Worm (Caenorhabditis elegans) whole organism, L3 larva: ENCODE results near the gene T06E8.2.

Experiments
- ZK546.5 ChIP-seq: sonication (generic microtip); optimal IDR thresholded peaks from 2 replicates; lab custom pipeline; 2017; ENCODE audit warnings: missing biosample characterization, missing genetic modification characterization
- ama-1 ChIP-seq: fragments of 150-350 bp; optimal IDR thresholded peaks from 2 replicates; lab custom pipeline; 2018
- ceh-16 ChIP-seq: sonication (generic microtip); optimal IDR thresholded peaks from 2 replicates; lab custom pipeline; 2017; ENCODE audit warnings: missing biosample characterization, missing genetic modification characterization
- ceh-28 ChIP-seq: fragments of 150-350 bp; optimal IDR thresholded peaks from 2 replicates; lab custom pipeline; 2014; ENCODE audit warnings: missing biosample characterization, missing genetic modification reagents, missing genetic modification characterization
- ceh-9 ChIP-seq: sonication (generic microtip); optimal IDR thresholded peaks from 2 replicates; lab custom pipeline; 2018; ENCODE audit warnings: missing biosample characterization, missing genetic modification characterization
- egl-27 ChIP-seq: sonication (generic microtip); optimal IDR thresholded peaks from 4 replicates; lab custom pipeline; 2017; ENCODE audit warnings: missing biosample characterization, missing genetic modification reagents, missing genetic modification characterization
- egl-5 ChIP-seq: fragments of 150-350 bp; optimal IDR thresholded peaks from 2 replicates; lab custom pipeline; 2017; ENCODE audit warnings: missing biosample characterization, missing genetic modification reagents, missing genetic modification characterization, inconsistent platforms
- elt-1 ChIP-seq: fragments of 150-350 bp; optimal IDR thresholded peaks from 2 replicates; lab custom pipeline; 2014; ENCODE audit warnings: missing biosample characterization, missing genetic modification characterization
- elt-2 ChIP-seq: sonication (generic microtip); optimal IDR thresholded peaks from 2 replicates; lab custom pipeline; 2016; ENCODE audit warnings: missing genetic modification reagents, mild to moderate bottlenecking, missing genetic modification characterization, missing compliant biosample characterization
- fkh-10 ChIP-seq: sonication (generic microtip); optimal IDR thresholded peaks from 2 replicates; lab custom pipeline; 2017; ENCODE audit warnings: missing biosample characterization, missing genetic modification reagents, missing genetic modification characterization
- fos-1 ChIP-seq: fragments of 150-350 bp; optimal IDR thresholded peaks from 2 replicates; lab custom pipeline; 2014; ENCODE audit warnings: missing biosample characterization, missing genetic modification characterization
- hmg-11 ChIP-seq: sonication (generic microtip); optimal IDR thresholded peaks from 2 replicates; lab custom pipeline; 2016; ENCODE audit warnings: missing genetic modification characterization, missing compliant biosample characterization
- jun-1 ChIP-seq: fragments of 150-350 bp; optimal IDR thresholded peaks from 2 replicates; lab custom pipeline; 2014; ENCODE audit warnings: missing biosample characterization, missing genetic modification reagents, missing genetic modification characterization
- lin-15B ChIP-seq: fragments of 150-350 bp; optimal IDR thresholded peaks from 2 replicates; lab custom pipeline; 2014; ENCODE audit warnings: missing biosample characterization, missing genetic modification characterization
- lin-39 ChIP-seq: fragments of 150-350 bp; optimal IDR thresholded peaks from 2 replicates; lab custom pipeline; 2018; ENCODE audit warnings: missing biosample characterization, missing genetic modification reagents, missing genetic modification characterization
- lsy-12 ChIP-seq: sonication (generic microtip); optimal IDR thresholded peaks from 2 replicates; lab custom pipeline; 2016; ENCODE audit warnings: mild to moderate bottlenecking, missing genetic modification characterization, missing compliant biosample characterization
- mdl-1 ChIP-seq: fragments of 150-350 bp; optimal IDR thresholded peaks from 2 replicates; lab custom pipeline; 2014; ENCODE audit warnings: missing biosample characterization, missing genetic modification characterization
- mml-1 ChIP-seq: fragments of 150-350 bp; sonication (generic microtip); optimal IDR thresholded peaks from 3 replicates; lab custom pipeline; 2014; ENCODE audit warnings: missing biosample characterization, missing genetic modification characterization
- nfya-1 ChIP-seq: sonication (generic microtip); optimal IDR thresholded peaks from 2 replicates; lab custom pipeline; 2017; ENCODE audit warnings: missing genetic modification characterization, mild to moderate bottlenecking, missing compliant biosample characterization, antibody characterized with exemption, moderate library complexity; ENCODE audit not compliant: insufficient read depth
- nhr-11 ChIP-seq: fragments of 150-350 bp; optimal IDR thresholded peaks from 2 replicates; lab custom pipeline; 2014; ENCODE audit warnings: missing biosample characterization, missing genetic modification characterization
- nhr-12 ChIP-seq: fragments of 150-350 bp; optimal IDR thresholded peaks from 2 replicates; lab custom pipeline; 2014; ENCODE audit warnings: missing biosample characterization, missing genetic modification characterization
- nhr-23 ChIP-seq: fragments of 150-350 bp; optimal IDR thresholded peaks from 2 replicates; lab custom pipeline; 2014; ENCODE audit warnings: missing biosample characterization, missing genetic modification reagents, missing genetic modification characterization
- nhr-237 ChIP-seq: fragments of 150-350 bp; optimal IDR thresholded peaks from 2 replicates; lab custom pipeline; 2014; ENCODE audit warnings: missing biosample characterization, missing genetic modification characterization
- nhr-25 ChIP-seq: sonication (generic microtip); optimal IDR thresholded peaks from 2 replicates; lab custom pipeline; 2017; ENCODE audit warnings: missing biosample characterization, missing genetic modification characterization
- nhr-28 ChIP-seq: fragments of 150-350 bp; optimal IDR thresholded peaks from 2 replicates; lab custom pipeline; 2014; ENCODE audit warnings: missing biosample characterization, missing genetic modification characterization
- nhr-43 ChIP-seq: sonication (generic microtip); optimal IDR thresholded peaks from 2 replicates; lab custom pipeline; 2016; ENCODE audit warnings: mild to moderate bottlenecking, missing genetic modification characterization, missing compliant biosample characterization; ENCODE audit not compliant: poor library complexity, severe bottlenecking
- nhr-77 ChIP-seq: fragments of 150-350 bp; optimal IDR thresholded peaks from 2 replicates; lab custom pipeline; 2014; ENCODE audit warnings: missing biosample characterization, missing genetic modification characterization
- pha-4 ChIP-seq: fragments of 150-350 bp; optimal IDR thresholded peaks from 2 replicates; lab custom pipeline; 2014; ENCODE audit warnings: missing biosample characterization, missing genetic modification reagents, missing genetic modification characterization
- pqm-1 ChIP-seq: fragments of 150-350 bp; optimal IDR thresholded peaks from 2 replicates; lab custom pipeline; 2017; ENCODE audit warnings: missing biosample characterization, missing genetic modification characterization, inconsistent platforms
- sea-2 ChIP-seq: fragments of 150-350 bp; sonication (generic microtip); optimal IDR thresholded peaks from 4 replicates; lab custom pipeline; 2014; ENCODE audit warnings: missing biosample characterization, missing genetic modification reagents, missing genetic modification characterization
- skn-1 ChIP-seq: fragments of 150-350 bp; optimal IDR thresholded peaks from 2 replicates; lab custom pipeline; 2014; ENCODE audit warnings: missing biosample characterization, missing genetic modification characterization
- snpc-4 ChIP-seq: fragments of 150-350 bp; optimal IDR thresholded peaks from 2 replicates; lab custom pipeline; 2014; ENCODE audit warnings: missing biosample characterization, missing genetic modification characterization
- tbx-2 ChIP-seq: sonication (generic microtip); optimal IDR thresholded peaks from 2 replicates; lab custom pipeline; 2016; ENCODE audit warnings: mild to moderate bottlenecking, missing genetic modification characterization, missing compliant biosample characterization
- unc-39 ChIP-seq: sonication (generic microtip); optimal IDR thresholded peaks from 4 replicates; lab custom pipeline; 2017; ENCODE audit warnings: missing biosample characterization, missing genetic modification characterization
- unc-62 ChIP-seq: fragments of 150-350 bp; sonication (generic microtip); optimal IDR thresholded peaks from 4 replicates; lab custom pipeline; 2014; ENCODE audit warnings: missing biosample characterization, missing genetic modification reagents, missing genetic modification characterization
- ztf-11 ChIP-seq: fragments of 150-350 bp; optimal IDR thresholded peaks from 2 replicates; lab custom pipeline; 2014; ENCODE audit warnings: missing biosample characterization, missing genetic modification characterization
- ztf-4 ChIP-seq: fragments of 150-350 bp; optimal IDR thresholded peaks from 2 replicates; lab custom pipeline; 2014; ENCODE audit warnings: missing biosample characterization, missing genetic modification characterization

T06E8.2 gene

DNA sequence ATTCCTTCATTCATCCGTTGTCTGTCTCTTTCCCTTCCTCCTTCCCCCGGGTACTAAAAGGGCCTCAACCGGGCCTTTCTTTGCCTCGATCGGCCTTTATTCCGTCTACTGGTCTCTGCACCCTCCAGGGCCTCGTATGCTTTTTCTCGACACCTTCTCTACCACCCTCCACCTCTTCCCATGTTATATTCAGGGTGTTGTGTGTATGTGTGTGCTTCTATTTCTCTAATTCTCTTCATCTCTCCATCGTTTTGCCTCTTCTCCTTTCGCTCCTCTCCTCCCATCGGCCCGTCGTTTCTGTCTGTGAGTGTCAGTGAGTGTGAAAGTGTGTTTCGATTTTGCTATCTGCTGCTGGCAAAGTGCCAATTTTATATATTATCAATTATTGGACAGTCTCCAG is 3.6 kb upstream of the T06E8.2 start:
- TF ChIP-seq pqm-1 (peak; percentile 83), elt-2 (tag; lab: Kevin White, UChicago) (peak; percentile 89), lin-15B (tag; lab: Kevin White, UChicago) (peak; percentile 36), unc-62 (GFP tag; lab: Kevin White, UChicago) (peak; percentile 23), hmg-11 (tag; lab: Kevin White, UChicago) (peak; percentile 76), nhr-23 (tag; lab: Kevin White, UChicago) (peak; percentile 67), nhr-12 (tag; lab: Kevin White, UChicago) (no peak), tbx-2 (tag; lab: Kevin White, UChicago) (peak; percentile 6), egl-27 (tag; lab: Kevin White, UChicago) (no peak), nhr-25 (tag; lab: Kevin White, UChicago) (peak; percentile 78), ztf-11 (tag; lab: Kevin White, UChicago) (no peak), pha-4 (tag; lab: Kevin White, UChicago) (peak; percentile 93), lsy-12 (peak; percentile 43), nhr-11 (tag; lab: Kevin White, UChicago) (no peak), egl-5 (tag; lab: Kevin White, UChicago) (no peak), snpc-4 (tag; lab: Kevin White, UChicago) (peak; percentile 59), ceh-16 (no peak), skn-1 (tag; lab: Kevin White, UChicago) (peak; percentile 58), mdl-1 (tag; lab: Kevin White, UChicago) (peak; percentile 2), lin-39 (tag; lab: Kevin White, UChicago) (peak; percentile 46), mml-1 (tag; lab: Kevin White, UChicago) (no peak), sea-2 (no peak), ceh-9 (tag; lab: Kevin White, UChicago) (no peak), jun-1 (peak; percentile 65), ZK546.5 (tag; lab: Kevin White, UChicago) (no peak), fkh-10 (GFP tag; lab: Kevin White, UChicago) (no peak), ztf-4 (no peak), nhr-43 (tag; lab: Kevin White, UChicago) (peak; percentile 32), nfya-1 (tag; lab: Kevin White, UChicago) (peak; percentile 87)

DNA sequence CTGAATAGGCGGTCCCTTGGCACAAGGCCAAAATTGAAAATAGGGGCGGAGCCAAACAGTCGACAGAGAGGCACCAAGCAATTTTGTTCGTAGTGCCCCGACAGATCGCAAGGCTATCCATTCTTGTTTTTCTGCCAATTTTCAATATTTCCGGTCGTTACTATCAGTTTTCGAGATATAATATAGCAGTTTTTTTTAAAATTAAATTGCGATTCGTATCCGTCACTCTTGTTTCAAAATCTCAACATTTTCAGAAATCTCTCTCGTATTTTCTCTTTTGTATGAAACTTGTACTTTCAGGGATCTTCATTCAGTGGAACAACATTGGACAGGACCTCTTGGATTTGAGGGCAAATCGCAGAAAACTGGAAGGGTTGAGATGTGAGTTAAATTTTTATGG is 827 bp upstream of the T06E8.2 start, which contains the start of gene F57A8.1:
Gene F57A8.1, plus strand, starts transcription at position 301 of the 400 bp plus-strand sequence.
- no peak for TF ChIP-seq elt-1 (tag; lab: Kevin White, UChicago)
- no peak for TF ChIP-seq pha-4 (tag; lab: Kevin White, UChicago)
- no peak for TF ChIP-seq lin-15B (tag; lab: Kevin White, UChicago)
- TF ChIP-seq nfya-1 (tag; lab: Kevin White, UChicago), result no peak
- TF ChIP-seq nhr-28, result no peak
- TF ChIP-seq lin-39 (tag; lab: Kevin White, UChicago), result no peak
- no peak for TF ChIP-seq snpc-4 (tag; lab: Kevin White, UChicago)
- TF ChIP-seq unc-39 (tag; lab: Kevin White, UChicago), result no peak
- no peak for TF ChIP-seq nhr-12 (tag; lab: Kevin White, UChicago)
- no peak for TF ChIP-seq ceh-28 (tag; lab: Kevin White, UChicago)
- no peak for TF ChIP-seq nhr-23 (tag; lab: Kevin White, UChicago)
- TF ChIP-seq ceh-16, result no peak
- TF ChIP-seq nhr-25 (tag; lab: Kevin White, UChicago), result no peak
- TF ChIP-seq ama-1 (lab: Kevin White, UChicago), result no peak
- TF ChIP-seq tbx-2 (tag; lab: Kevin White, UChicago), result no peak

DNA sequence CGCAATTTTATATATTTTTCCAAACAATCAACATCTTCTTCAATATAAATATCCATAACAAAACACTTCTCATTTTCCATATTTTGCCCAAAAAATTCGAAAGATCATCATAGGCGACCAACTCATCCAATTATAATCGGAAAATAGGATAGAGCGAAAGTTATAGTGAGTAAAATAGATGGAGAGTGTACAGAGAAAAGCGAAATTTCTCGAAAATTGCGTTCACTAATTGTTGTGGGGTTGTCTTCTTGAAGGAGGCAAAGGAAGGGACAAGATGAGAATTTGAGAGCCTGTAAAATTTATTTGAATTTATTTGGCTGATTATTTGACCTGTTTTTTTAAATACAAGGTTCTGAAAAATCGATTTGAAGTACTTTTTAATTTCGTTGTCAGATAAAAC is 627 bp downstream of the T06E8.2 start:
- no peak for TF ChIP-seq pqm-1
- TF ChIP-seq nhr-77, result no peak
- no peak for TF ChIP-seq fos-1 (tag; lab: Kevin White, UChicago)
- no peak for TF ChIP-seq ZK546.5 (tag; lab: Kevin White, UChicago)
- no peak for TF ChIP-seq ceh-16
- no peak for TF ChIP-seq nhr-237
- TF ChIP-seq nhr-23 (tag; lab: Kevin White, UChicago), result peak; percentile 2
- TF ChIP-seq, all 47 proteins: peak for 1
